Worm (Caenorhabditis elegans) whole organism, early embryonic: ENCODE measurements around the gene bath-3.

Experiments used
- F13C5.2 ChIP-seq: sonication (generic microtip); optimal IDR thresholded peaks from 2 replicates; lab custom pipeline; 2017; ENCODE audit warnings: mild to moderate bottlenecking, missing genetic modification characterization, inconsistent platforms, missing compliant biosample characterization
- ama-1 ChIP-seq: fragments of 150-350 bp; optimal IDR thresholded peaks from 2 replicates; lab custom pipeline; 2014
- ceh-36 ChIP-seq: sonication (generic microtip); optimal IDR thresholded peaks from 2 replicates; lab custom pipeline; 2016; ENCODE audit warnings: missing genetic modification characterization, inconsistent platforms, missing compliant biosample characterization
- ets-7 ChIP-seq: sonication (generic microtip); optimal IDR thresholded peaks from 2 replicates; lab custom pipeline; 2016; ENCODE audit warnings: missing genotype, missing genetic modification characterization, missing compliant biosample characterization
- hmbx-1 ChIP-seq: sonication (generic microtip); optimal IDR thresholded peaks from 2 replicates; lab custom pipeline; 2016; ENCODE audit warnings: mild to moderate bottlenecking, missing genetic modification characterization, missing compliant biosample characterization

- TF ChIP-seq F13C5.2 (tag; lab: Kevin White, UChicago) (no peak), ets-7 (tag; lab: Kevin White, UChicago) (no peak), ama-1 (lab: Kevin White, UChicago) (no peak), hmbx-1 (no peak), ceh-36 (tag; lab: Kevin White, UChicago) (no peak)
Observed at ce11 chrII:2031852-2032251, 1.6 kb upstream of the bath-3 start, which contains the start of gene bath-5.
